Fruit fly (Drosophila melanogaster) whole organism, prepupa: ENCODE results near the gene CG32987.

Experiments used
- CG10631 ChIP-seq: fragments of 200-800 bp; sonication (Bioruptor generic); optimal IDR thresholded peaks from 2 replicates; lab custom pipeline; 2016; ENCODE audit warnings: missing biosample characterization, missing genetic modification characterization
- CG10669 ChIP-seq: fragments of 200-800 bp; sonication (Bioruptor generic); optimal IDR thresholded peaks from 3 replicates; lab custom pipeline; 2018; ENCODE audit warnings: missing biosample characterization, mild to moderate bottlenecking, missing genetic modification characterization, moderate library complexity
- CG11762 ChIP-seq: fragments of 200-800 bp; sonication (Bioruptor generic); optimal IDR thresholded peaks from 3 replicates; lab custom pipeline; 2016; ENCODE audit warnings: missing biosample characterization, missing genetic modification characterization; ENCODE audit not compliant: insufficient read depth
- CG15336 ChIP-seq: fragments of 200-800 bp; sonication (Bioruptor generic); IDR thresholded peaks from 2 replicates; pipeline ENCODE4 v1.3.6; 2022; ENCODE audit warnings: missing biosample characterization, missing genetic modification characterization
- CG3032 ChIP-seq: fragments of 200-800 bp; optimal IDR thresholded peaks from 2 replicates; lab custom pipeline; 2019; ENCODE audit warnings: missing biosample characterization, mild to moderate bottlenecking, missing genetic modification characterization, moderate library complexity
- CG32006 ChIP-seq: fragments of 200-800 bp; sonication (Bioruptor generic); optimal IDR thresholded peaks from 3 replicates; lab custom pipeline; 2017; ENCODE audit warnings: missing biosample characterization, mild to moderate bottlenecking, missing genetic modification characterization
- CG3919 ChIP-seq: fragments of 200-800 bp; sonication (Bioruptor generic); optimal IDR thresholded peaks from 3 replicates; lab custom pipeline; 2016; ENCODE audit warnings: missing biosample characterization, missing genetic modification characterization
- CG6163 ChIP-seq: fragments of 200-800 bp; sonication (Bioruptor generic); IDR thresholded peaks from 3 replicates; pipeline ENCODE4 v1.3.6; 2022; ENCODE audit warnings: missing biosample characterization, missing genetic modification characterization
- CG6276 ChIP-seq: fragments of 200-800 bp; sonication (Bioruptor generic); optimal IDR thresholded peaks from 2 replicates; lab custom pipeline; 2017; ENCODE audit warnings: missing biosample characterization, mild to moderate bottlenecking, missing genetic modification characterization
- CG6792 ChIP-seq: fragments of 200-800 bp; sonication (Bioruptor generic); optimal IDR thresholded peaks from 3 replicates; lab custom pipeline; 2016; ENCODE audit warnings: missing biosample characterization, missing genetic modification characterization
- CG6808 ChIP-seq: fragments of 200-800 bp; sonication (Bioruptor generic); optimal IDR thresholded peaks from 3 replicates; lab custom pipeline; 2017; ENCODE audit warnings: missing biosample characterization, missing genetic modification characterization, mild to moderate bottlenecking, moderate library complexity, missing genetic modification reagents
- CG8319 ChIP-seq: fragments of 200-800 bp; sonication (Bioruptor generic); optimal IDR thresholded peaks from 3 replicates; lab custom pipeline; 2016; ENCODE audit warnings: missing biosample characterization, missing genetic modification characterization
- CG8632 ChIP-seq: fragments of 200-800 bp; sonication (Bioruptor generic); optimal IDR thresholded peaks from 3 replicates; lab custom pipeline; 2016; ENCODE audit warnings: missing biosample characterization, missing genetic modification characterization
- Eip75B ChIP-seq: fragments of 200-800 bp; sonication (Bioruptor generic); optimal IDR thresholded peaks from 3 replicates; lab custom pipeline; 2016; ENCODE audit warnings: missing biosample characterization, missing genetic modification characterization
- Eip78C ChIP-seq: fragments of 200-800 bp; sonication (Bioruptor generic); peaks from one replicate; lab custom pipeline; 2016; ENCODE audit warnings: missing biosample characterization, missing genetic modification characterization
- Ets21C ChIP-seq: fragments of 200-800 bp; sonication (Bioruptor generic); optimal IDR thresholded peaks from 3 replicates; lab custom pipeline; 2016; ENCODE audit warnings: missing biosample characterization, missing genetic modification characterization
- Gug ChIP-seq: fragments of 200-800 bp; sonication (Bioruptor generic); IDR thresholded peaks from 2 replicates; pipeline ENCODE4 v1.3.6; 2022; ENCODE audit warnings: missing biosample characterization, missing genetic modification characterization
- Hr38 ChIP-seq: sonication (Bioruptor generic); optimal IDR thresholded peaks from 2 replicates; lab custom pipeline; 2016; ENCODE audit warnings: missing biosample characterization, missing genetic modification characterization
- Hr4 ChIP-seq: fragments of 200-800 bp; sonication (Bioruptor generic); optimal IDR thresholded peaks from 3 replicates; lab custom pipeline; 2016; ENCODE audit warnings: missing biosample characterization, missing genetic modification characterization
- OdsH ChIP-seq: fragments of 200-800 bp; sonication (Bioruptor generic); optimal IDR thresholded peaks from 3 replicates; lab custom pipeline; 2016; ENCODE audit warnings: missing biosample characterization, missing genetic modification characterization
- Smox ChIP-seq: fragments of 200-800 bp; sonication (Bioruptor generic); optimal IDR thresholded peaks from 3 replicates; lab custom pipeline; 2016; ENCODE audit warnings: missing biosample characterization, missing genetic modification characterization
- Sox102F ChIP-seq: fragments of 200-800 bp; sonication (Bioruptor generic); optimal IDR thresholded peaks from 2 replicates; lab custom pipeline; 2016; ENCODE audit warnings: missing biosample characterization, mild to moderate bottlenecking, missing genetic modification characterization
- Sox14 ChIP-seq: fragments of 200-800 bp; sonication (Bioruptor generic); optimal IDR thresholded peaks from 3 replicates; lab custom pipeline; 2016; ENCODE audit warnings: missing biosample characterization, missing genetic modification characterization
- Sox15 ChIP-seq: fragments of 200-800 bp; sonication (Bioruptor generic); optimal IDR thresholded peaks from 3 replicates; lab custom pipeline; 2016; ENCODE audit warnings: missing biosample characterization, missing genetic modification characterization
- achi ChIP-seq: fragments of 200-800 bp; sonication (Bioruptor generic); optimal IDR thresholded peaks from 3 replicates; lab custom pipeline; 2016; ENCODE audit warnings: missing biosample characterization, missing genetic modification characterization
- dsx ChIP-seq: fragments of 200-800 bp; optimal IDR thresholded peaks from 3 replicates; lab custom pipeline; 2019; ENCODE audit warnings: missing biosample characterization, mild to moderate bottlenecking, missing genetic modification characterization, moderate library complexity; ENCODE audit not compliant: poor library complexity, severe bottlenecking
- fd59A ChIP-seq: fragments of 200-800 bp; sonication (Bioruptor generic); optimal IDR thresholded peaks from 2 replicates; lab custom pipeline; 2017; ENCODE audit warnings: missing biosample characterization, mild to moderate bottlenecking, missing genetic modification characterization, missing genetic modification reagents
- fkh ChIP-seq: fragments of 200-800 bp; sonication (Bioruptor generic); optimal IDR thresholded peaks from 3 replicates; lab custom pipeline; 2017; ENCODE audit warnings: missing biosample characterization, mild to moderate bottlenecking, missing genetic modification characterization, moderate library complexity
- lz ChIP-seq: fragments of 200-800 bp; sonication (Bioruptor generic); optimal IDR thresholded peaks from 3 replicates; lab custom pipeline; 2016; ENCODE audit warnings: missing biosample characterization, missing genetic modification characterization
- pdm3 ChIP-seq: fragments of 200-800 bp; sonication (Bioruptor generic); optimal IDR thresholded peaks from 3 replicates; lab custom pipeline; 2016; ENCODE audit warnings: missing biosample characterization, missing genetic modification characterization
- ss ChIP-seq, 2 experiments: fragments of 200-800 bp; sonication (Bioruptor generic); optimal IDR thresholded peaks; 2 replicates in 1 of 2; 3 replicates in 1 of 2; lab custom pipeline; 2017 to 2018; ENCODE audit warnings: mild to moderate bottlenecking in 2 of 2, missing biosample characterization in 2 of 2, missing genetic modification characterization in 2 of 2, moderate library complexity in 1 of 2
- topi ChIP-seq: fragments of 200-800 bp; sonication (Bioruptor generic); optimal IDR thresholded peaks from 3 replicates; lab custom pipeline; 2016; ENCODE audit warnings: missing biosample characterization, missing genetic modification characterization
- vri ChIP-seq: fragments of 200-800 bp; sonication (Bioruptor generic); optimal IDR thresholded peaks from 3 replicates; lab custom pipeline; 2016; ENCODE audit warnings: missing biosample characterization, mild to moderate bottlenecking, missing genetic modification characterization

Gene CG32987

DNA sequence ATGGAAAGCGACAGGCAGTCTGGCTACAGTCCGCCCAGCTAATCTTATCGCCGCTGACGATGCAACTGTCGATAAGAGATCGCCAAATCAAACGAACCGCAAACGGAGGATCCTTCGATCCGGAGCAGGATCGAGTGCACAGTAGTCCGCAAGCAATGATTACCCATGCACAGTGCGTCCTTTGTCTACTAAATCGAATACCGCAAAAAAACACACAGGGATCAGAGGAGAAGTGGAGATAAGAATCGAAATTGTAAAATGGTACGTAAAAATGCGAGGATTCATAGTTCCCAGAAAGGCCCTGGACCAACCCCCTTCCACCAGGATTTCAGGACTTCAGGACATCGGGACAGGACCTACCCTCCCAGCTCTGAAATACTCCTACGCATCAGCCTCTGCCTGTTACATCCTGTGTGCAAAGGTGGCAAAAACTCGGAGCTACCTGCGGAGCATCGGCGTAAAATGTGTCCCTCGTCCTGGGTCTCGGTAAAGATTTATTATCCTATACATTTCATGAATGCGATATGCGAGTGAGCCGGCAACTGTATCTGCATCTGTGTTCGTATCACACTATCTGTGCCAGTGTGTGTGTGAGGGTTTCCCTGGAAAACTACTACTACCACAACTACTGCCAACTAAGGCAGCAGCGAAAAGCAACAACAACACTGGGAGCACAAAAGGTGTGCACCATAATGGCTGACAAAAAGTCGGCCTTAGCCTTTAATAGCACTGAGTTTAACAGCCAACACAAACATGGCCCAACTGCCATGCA is 21.9 kb upstream of the CG32987 start:
- TF ChIP-seq Sox102F: no peak
- TF ChIP-seq CG8319 (GFP tag; lab: Kevin White, UChicago): no peak
- no peak for TF ChIP-seq Sox14 (GFP tag; lab: Kevin White, UChicago)

- TF ChIP-seq OdsH (GFP tag; lab: Kevin White, UChicago) (no peak), CG10669 (no peak), CG3032 (tag; lab: Kevin White, UChicago) (peak; percentile 23), pdm3 (GFP tag; lab: Kevin White, UChicago) (peak; percentile 6), CG11762 (GFP tag; lab: Kevin White, UChicago) (no peak), lz (GFP tag; lab: Kevin White, UChicago) (no peak), Eip78C (GFP tag; lab: Kevin White, UChicago) (peak; percentile 65), Sox102F (no peak), CG32006 (GFP tag; lab: Kevin White, UChicago) (peak; percentile 10), CG6276 (GFP tag; lab: Kevin White, UChicago) (no peak), CG10631 (GFP tag; lab: Kevin White, UChicago) (no peak), dsx (GFP tag; lab: Kevin White, UChicago) (no peak), Sox15 (GFP tag; lab: Kevin White, UChicago) (no peak), CG6808 (GFP tag; lab: Kevin White, UChicago) (peak; percentile 7), CG3919 (GFP tag; lab: Kevin White, UChicago) (peak; percentile 33), CG8319 (GFP tag; lab: Kevin White, UChicago) (no peak)
Observed at dm6 chr2L:8842262-8842561, 21.4 kb upstream of the CG32987 start.

DNA sequence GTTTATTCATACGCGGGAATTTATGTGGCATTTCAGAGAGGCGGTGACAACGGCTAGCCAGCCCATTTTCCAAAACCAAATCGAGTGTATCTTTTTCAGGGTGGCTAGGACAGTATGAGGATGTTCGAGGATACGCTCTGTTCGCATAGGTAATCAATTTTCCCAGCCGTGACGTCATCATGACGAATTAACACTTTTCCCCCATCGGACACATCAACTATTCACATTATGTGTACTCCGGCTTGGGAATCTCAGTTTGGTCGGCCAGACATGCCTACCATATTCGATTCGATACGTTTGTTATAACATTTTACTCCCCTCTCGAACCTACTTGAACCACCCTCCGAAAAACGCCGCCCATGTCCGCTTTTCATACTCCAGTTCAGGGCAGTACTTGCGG is 20.0 kb upstream of the CG32987 start:
- TF ChIP-seq CG15336 (GFP tag; lab: Robert Waterston, UW): no peak
- TF ChIP-seq OdsH (GFP tag; lab: Kevin White, UChicago): no peak
- no peak for TF ChIP-seq CG8632 (GFP tag; lab: Kevin White, UChicago)
- TF ChIP-seq Sox15 (GFP tag; lab: Kevin White, UChicago): no peak
- no peak for TF ChIP-seq fd59A (GFP tag; lab: Kevin White, UChicago)
- TF ChIP-seq topi (GFP tag; lab: Kevin White, UChicago): no peak
- no peak for TF ChIP-seq Gug (GFP tag; lab: Robert Waterston, UW)
- no peak for TF ChIP-seq Hr4 (GFP tag; lab: Kevin White, UChicago)
- TF ChIP-seq CG11762 (GFP tag; lab: Kevin White, UChicago): no peak
- TF ChIP-seq CG8319 (GFP tag; lab: Kevin White, UChicago): no peak

DNA sequence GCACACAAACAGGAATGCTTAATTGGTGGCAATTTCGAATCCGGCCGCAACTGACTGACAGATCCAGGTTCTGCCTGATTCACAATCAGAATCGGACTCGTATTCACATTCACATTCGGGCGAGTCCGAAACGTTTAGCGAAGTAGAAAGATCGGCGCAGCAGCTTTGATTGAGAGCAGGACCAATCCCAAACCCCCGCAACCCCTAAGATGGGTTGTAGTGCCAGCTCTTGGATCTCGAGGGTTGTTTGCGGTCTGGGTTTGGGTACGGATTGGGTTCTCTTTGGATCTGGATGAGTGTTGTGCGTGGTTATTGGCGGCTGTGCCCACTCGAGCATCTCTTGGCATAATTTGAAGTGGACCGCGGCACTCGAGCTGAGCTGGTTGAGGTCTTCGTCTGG is 18.9 kb upstream of the CG32987 start:
- TF ChIP-seq dsx (GFP tag; lab: Kevin White, UChicago) (no peak), achi (GFP tag; lab: Kevin White, UChicago) (no peak), CG8632 (GFP tag; lab: Kevin White, UChicago) (no peak), CG11762 (GFP tag; lab: Kevin White, UChicago) (no peak), CG6792 (GFP tag; lab: Kevin White, UChicago) (no peak), ss (GFP tag; optimal IDR thresholded peaks at IDR 0.05; lab: Kevin White, UChicago) (no peak), Hr38 (GFP tag; lab: Kevin White, UChicago) (no peak), fkh (GFP tag; lab: Kevin White, UChicago) (no peak), Hr4 (GFP tag; lab: Kevin White, UChicago) (no peak), Smox (GFP tag; lab: Kevin White, UChicago) (no peak), CG6808 (GFP tag; lab: Kevin White, UChicago) (no peak), Sox102F (no peak), vri (no peak), CG6163 (no peak), Eip75B (GFP tag; lab: Kevin White, UChicago) (no peak), Eip78C (GFP tag; lab: Kevin White, UChicago) (no peak), OdsH (GFP tag; lab: Kevin White, UChicago) (no peak), Ets21C (GFP tag; lab: Kevin White, UChicago) (no peak), lz (GFP tag; lab: Kevin White, UChicago) (no peak), CG15336 (GFP tag; lab: Robert Waterston, UW) (no peak)
